In the genomic region with DNA sequence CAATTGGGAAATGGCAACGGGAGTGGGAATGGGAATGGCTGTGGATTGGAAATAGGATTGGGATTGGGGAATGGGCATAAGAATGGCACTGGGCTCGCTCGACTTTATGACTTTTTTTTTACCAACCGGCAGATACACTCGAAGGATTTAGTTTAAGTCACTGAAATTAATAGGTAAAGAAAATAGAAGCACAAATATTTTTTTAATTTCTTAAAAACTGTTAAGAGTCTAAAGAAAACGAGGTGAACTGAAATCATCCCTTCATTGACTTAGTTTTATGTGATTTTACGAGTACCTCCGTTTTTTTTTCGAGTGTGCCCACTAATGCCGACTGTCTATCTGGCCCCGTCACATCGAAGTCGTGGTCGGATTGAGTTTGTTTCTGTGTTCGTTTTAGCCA, we compare ENCODE assay signal across 3 fruit fly cellular contexts.
TF ChIP-seq lines count a peak whose summit lies in the region.

No protein-coding gene starts in this region.

- TF ChIP-seq CTCF in whole organism, embryonic (GFP tag; optimal IDR thresholded peaks at IDR 0.05; lab: Kevin White, UChicago) = no peak

TF ChIP-seq in whole organism, embryonic, 481 proteins besides CTCF, POLR2A, EP300 and RAD21:
- peak; percentile 17 for TF ChIP-seq CG10979 (tag; optimal IDR thresholded peaks at IDR 0.05; lab: Kevin White, UChicago)
- TF ChIP-seq Deaf1 (tag; optimal IDR thresholded peaks at IDR 0.05; lab: Kevin White, UChicago) = no peak
- peak; percentile 69 for TF ChIP-seq sens (GFP tag; lab: Kevin White, UChicago)
- TF ChIP-seq CG9727 (GFP tag; optimal IDR thresholded peaks at IDR 0.05; lab: Kevin White, UChicago) = peak; percentile 24
- TF ChIP-seq CG15696 (tag; optimal IDR thresholded peaks at IDR 0.05; lab: Kevin White, UChicago) = peak; percentile 16
- TF ChIP-seq D (optimal IDR thresholded peaks at IDR 0.05; lab: Kevin White, UChicago) = no peak
- TF ChIP-seq D (GFP tag; optimal IDR thresholded peaks at IDR 0.05; lab: Kevin White, UChicago) = no peak

TF ChIP-seq in whole organism, prepupa, 60 proteins besides CTCF, POLR2A, EP300 and RAD21 (continues in another document):
- TF ChIP-seq CG34406 (GFP tag; optimal IDR thresholded peaks at IDR 0.05; lab: Kevin White, UChicago) (no peak), Ets21C (GFP tag; optimal IDR thresholded peaks at IDR 0.05; lab: Kevin White, UChicago) (no peak), CG7368 (GFP tag; optimal IDR thresholded peaks at IDR 0.05; lab: Kevin White, UChicago) (no peak), CG15336 (GFP tag; IDR thresholded peaks at IDR 0.05; lab: Robert Waterston, UW) (no peak), Gug (GFP tag; IDR thresholded peaks at IDR 0.05; lab: Robert Waterston, UW) (no peak), Ets96B (tag; optimal IDR thresholded peaks at IDR 0.05; lab: Kevin White, UChicago) (no peak), CG3919 (GFP tag; optimal IDR thresholded peaks at IDR 0.05; lab: Kevin White, UChicago) (peak; percentile 13), acj6 (GFP tag; optimal IDR thresholded peaks at IDR 0.05; lab: Kevin White, UChicago) (no peak), OdsH (GFP tag; optimal IDR thresholded peaks at IDR 0.05; lab: Kevin White, UChicago) (no peak), dsx (GFP tag; optimal IDR thresholded peaks at IDR 0.05; lab: Kevin White, UChicago; ENCODE audit: poor library complexity, severe bottlenecking) (no peak), Eip78C (GFP tag; lab: Kevin White, UChicago) (peak; percentile 73), vri (GFP tag; optimal IDR thresholded peaks at IDR 0.05; lab: Kevin White, UChicago) (no peak), CG6276 (GFP tag; optimal IDR thresholded peaks at IDR 0.05; lab: Kevin White, UChicago) (no peak), CG10669 (GFP tag; optimal IDR thresholded peaks at IDR 0.05; lab: Kevin White, UChicago) (no peak), spab (GFP tag; optimal IDR thresholded peaks at IDR 0.05; lab: Kevin White, UChicago) (peak; percentile 22), Met (GFP tag; optimal IDR thresholded peaks at IDR 0.05; lab: Kevin White, UChicago) (no peak), Lpt (GFP tag; optimal IDR thresholded peaks at IDR 0.05; lab: Kevin White, UChicago) (no peak), CG6808 (GFP tag; optimal IDR thresholded peaks at IDR 0.05; lab: Kevin White, UChicago) (peak; percentile 20), CG32006 (GFP tag; optimal IDR thresholded peaks at IDR 0.05; lab: Kevin White, UChicago) (no peak), CG6163 (GFP tag; IDR thresholded peaks at IDR 0.05; lab: Robert Waterston, UW) (peak; percentile 64; the same call in 2 of the 3 replicates), salr (GFP tag; optimal IDR thresholded peaks at IDR 0.05; lab: Kevin White, UChicago) (no peak), Hr38 (GFP tag; optimal IDR thresholded peaks at IDR 0.05; lab: Kevin White, UChicago) (no peak), Sox15 (GFP tag; optimal IDR thresholded peaks at IDR 0.05; lab: Kevin White, UChicago) (no peak), CG11294 (GFP tag; IDR thresholded peaks at IDR 0.05; lab: Robert Waterston, UW) (no peak), topi (GFP tag; optimal IDR thresholded peaks at IDR 0.05; lab: Kevin White, UChicago) (no peak), CG31627 (GFP tag; optimal IDR thresholded peaks at IDR 0.05; lab: Kevin White, UChicago) (no peak), CG3032 (tag; optimal IDR thresholded peaks at IDR 0.05; lab: Kevin White, UChicago) (no peak), Sox14 (GFP tag; optimal IDR thresholded peaks at IDR 0.05; lab: Kevin White, UChicago) (no peak), esn (GFP tag; optimal IDR thresholded peaks at IDR 0.05; lab: Kevin White, UChicago) (no peak), fd85E (GFP tag; optimal IDR thresholded peaks at IDR 0.05; lab: Kevin White, UChicago) (no peak), Hr39 (GFP tag; optimal IDR thresholded peaks at IDR 0.05; lab: Kevin White, UChicago) (no peak), CG8319 (GFP tag; optimal IDR thresholded peaks at IDR 0.05; lab: Kevin White, UChicago) (no peak), CG8632 (GFP tag; optimal IDR thresholded peaks at IDR 0.05; lab: Kevin White, UChicago) (no peak), Hr4 (GFP tag; optimal IDR thresholded peaks at IDR 0.05; lab: Kevin White, UChicago) (no peak), Eip75B (GFP tag; optimal IDR thresholded peaks at IDR 0.05; lab: Kevin White, UChicago) (no peak), cyc (GFP tag; optimal IDR thresholded peaks at IDR 0.05; lab: Kevin White, UChicago) (no peak), eg (GFP tag; IDR thresholded peaks at IDR 0.05; lab: Robert Waterston, UW) (no peak; the same call in 2 of the 3 replicates), svp (GFP tag; lab: Kevin White, UChicago) (no peak), CG16779 (tag; optimal IDR thresholded peaks at IDR 0.05; lab: Kevin White, UChicago) (no peak), lz (GFP tag; optimal IDR thresholded peaks at IDR 0.05; lab: Kevin White, UChicago) (no peak), fkh (GFP tag; optimal IDR thresholded peaks at IDR 0.05; lab: Kevin White, UChicago) (no peak), CG10631 (GFP tag; optimal IDR thresholded peaks at IDR 0.05; lab: Kevin White, UChicago) (peak; percentile 5), fd59A (GFP tag; optimal IDR thresholded peaks at IDR 0.05; lab: Kevin White, UChicago) (no peak)

TF ChIP-seq in whole organism, pupa, 21 proteins besides CTCF, POLR2A, EP300 and RAD21:
- TF ChIP-seq CG4496 (GFP tag; IDR thresholded peaks at IDR 0.05; lab: Robert Waterston, UW) (0 out of 3 replicates have a peak, but pooled peaks have one; percentile 21), D1 (tag; optimal IDR thresholded peaks at IDR 0.05; lab: Kevin White, UChicago) (no peak), CG15710 (tag; optimal IDR thresholded peaks at IDR 0.05; lab: Kevin White, UChicago) (no peak), gl (tag; optimal IDR thresholded peaks at IDR 0.05; lab: Kevin White, UChicago) (no peak), rn (GFP tag; IDR thresholded peaks at IDR 0.05; lab: Robert Waterston, UW) (no peak), CG8301 (tag; optimal IDR thresholded peaks at IDR 0.05; lab: Kevin White, UChicago) (peak; percentile 45), CG9948 (tag; optimal IDR thresholded peaks at IDR 0.05; lab: Kevin White, UChicago) (peak; percentile 41), CG14655 (GFP tag; optimal IDR thresholded peaks at IDR 0.05; lab: Kevin White, UChicago) (peak; percentile 55), fd96Ca (GFP tag; IDR thresholded peaks at IDR 0.05; lab: Robert Waterston, UW) (no peak), CG32121 (GFP tag; IDR thresholded peaks at IDR 0.05; lab: Robert Waterston, UW) (no peak), Pif1A (GFP tag; optimal IDR thresholded peaks at IDR 0.05; lab: Kevin White, UChicago) (peak; percentile 33), CG12605 (GFP tag; IDR thresholded peaks at IDR 0.05; lab: Robert Waterston, UW) (no peak), EcR (GFP tag; optimal IDR thresholded peaks at IDR 0.05; lab: Kevin White, UChicago) (no peak), Snoo (tag; optimal IDR thresholded peaks at IDR 0.05; lab: Kevin White, UChicago) (no peak), CG34367 (tag; optimal IDR thresholded peaks at IDR 0.05; lab: Kevin White, UChicago) (no peak), CG10348 (GFP tag; IDR thresholded peaks at IDR 0.05; lab: Robert Waterston, UW) (no peak), CG17806 (tag; optimal IDR thresholded peaks at IDR 0.05; lab: Kevin White, UChicago) (peak; percentile 34), Pif1B (GFP tag; optimal IDR thresholded peaks at IDR 0.05; lab: Kevin White, UChicago) (peak; percentile 13), CG13204 (GFP tag; optimal IDR thresholded peaks at IDR 0.05; lab: Kevin White, UChicago) (no peak), CG8159 (tag; optimal IDR thresholded peaks at IDR 0.05; lab: Kevin White, UChicago) (peak; percentile 25), Ets98B (GFP tag; IDR thresholded peaks at IDR 0.05; lab: Robert Waterston, UW) (no peak)
